Fruit fly (Drosophila melanogaster) whole organism, embryonic: ENCODE data around the gene Notum.
A peak's percentile ranks its signal among the peaks of the same experiment; 100 is the strongest.

Experiments
- Blimp-1 ChIP-seq: fragments of 200-800 bp; sonication (Bioruptor generic); optimal IDR thresholded peaks from 3 replicates; lab custom pipeline; 2018; ENCODE audit warnings: missing biosample characterization, missing genetic modification characterization, mild to moderate bottlenecking, moderate library complexity, missing genetic modification reagents
- BtbVII ChIP-seq: fragments of 200-800 bp; sonication (Bioruptor generic); optimal IDR thresholded peaks from 3 replicates; lab custom pipeline; 2017; ENCODE audit warnings: missing biosample characterization, mild to moderate bottlenecking, missing genetic modification characterization
- CG1024 ChIP-seq: fragments of 200-800 bp; sonication (Bioruptor generic); IDR thresholded peaks from 2 replicates; pipeline ENCODE4 v1.3.6; 2022; ENCODE audit warnings: missing biosample characterization, missing genetic modification characterization
- CG10321 ChIP-seq: fragments of 200-800 bp; sonication (Bioruptor generic); IDR thresholded peaks from 2 replicates; pipeline ENCODE4 v1.3.6; 2022; ENCODE audit warnings: missing biosample characterization, missing genetic modification characterization
- CG10431 ChIP-seq: fragments of 200-800 bp; sonication (Bioruptor generic); optimal IDR thresholded peaks from 3 replicates; lab custom pipeline; 2018; ENCODE audit warnings: missing biosample characterization, mild to moderate bottlenecking, missing genetic modification characterization
- CG10654 ChIP-seq: fragments of 200-800 bp; sonication (Bioruptor generic); optimal IDR thresholded peaks from 2 replicates; lab custom pipeline; 2016; ENCODE audit warnings: missing biosample characterization, missing genetic modification characterization
- CG12155 ChIP-seq: fragments of 200-800 bp; sonication (Bioruptor generic); optimal IDR thresholded peaks from 3 replicates; lab custom pipeline; 2016; ENCODE audit warnings: missing biosample characterization, missing genetic modification characterization
- CG1233 ChIP-seq: fragments of 200-800 bp; sonication (Bioruptor generic); optimal IDR thresholded peaks from 4 replicates; lab custom pipeline; 2018; ENCODE audit warnings: missing biosample characterization, mild to moderate bottlenecking, missing genetic modification characterization
- CG13424 ChIP-seq: fragments of 200-800 bp; sonication (Bioruptor generic); optimal IDR thresholded peaks from 2 replicates; lab custom pipeline; 2019; ENCODE audit warnings: missing biosample characterization, mild to moderate bottlenecking, missing genetic modification characterization, moderate library complexity
- CG15073 ChIP-seq: fragments of 200-800 bp; sonication (Bioruptor generic); optimal IDR thresholded peaks from 2 replicates; lab custom pipeline; 2016; ENCODE audit warnings: missing biosample characterization, missing genetic modification characterization
- CG15269 ChIP-seq: fragments of 200-800 bp; sonication (Bioruptor generic); optimal IDR thresholded peaks from 2 replicates; lab custom pipeline; 2018; ENCODE audit warnings: missing biosample characterization, mild to moderate bottlenecking, missing genetic modification characterization, moderate library complexity
- CG17385 ChIP-seq: fragments of 200-800 bp; sonication (Bioruptor generic); optimal IDR thresholded peaks from 3 replicates; lab custom pipeline; 2018; ENCODE audit warnings: missing biosample characterization, mild to moderate bottlenecking, missing genetic modification characterization
- CG17802 ChIP-seq: fragments of 200-800 bp; sonication (Bioruptor generic); optimal IDR thresholded peaks from 2 replicates; lab custom pipeline; 2018; ENCODE audit warnings: missing biosample characterization, mild to moderate bottlenecking, missing genetic modification characterization, moderate library complexity
- CG1832 ChIP-seq: fragments of 200-800 bp; sonication (Bioruptor generic); optimal IDR thresholded peaks from 2 replicates; lab custom pipeline; 2017; ENCODE audit warnings: missing biosample characterization, mild to moderate bottlenecking, missing genetic modification characterization, inconsistent platforms
- CG18476 ChIP-seq: fragments of 200-800 bp; sonication (Bioruptor generic); optimal IDR thresholded peaks from 2 replicates; lab custom pipeline; 2016; ENCODE audit warnings: missing biosample characterization, mild to moderate bottlenecking, missing genetic modification characterization
- CG34224 ChIP-seq: fragments of 200-800 bp; sonication (Bioruptor generic); IDR thresholded peaks from 3 replicates; pipeline ENCODE4 v1.3.6; 2022; ENCODE audit warnings: missing biosample characterization, missing genetic modification characterization; ENCODE audit not compliant: partially characterized antibody
- CG3847 ChIP-seq: fragments of 200-800 bp; sonication (Bioruptor generic); IDR thresholded peaks from 2 replicates; pipeline ENCODE4 v1.3.6; 2022; ENCODE audit warnings: missing biosample characterization, missing genetic modification characterization
- CG42726 ChIP-seq: fragments of 200-800 bp; sonication (Bioruptor generic); IDR thresholded peaks from 2 replicates; pipeline ENCODE4 v1.3.6; 2022; ENCODE audit warnings: missing biosample characterization, missing genetic modification characterization; ENCODE audit not compliant: partially characterized antibody
- CG4707 ChIP-seq: fragments of 200-800 bp; sonication (Bioruptor generic); optimal IDR thresholded peaks from 2 replicates; lab custom pipeline; 2018; ENCODE audit warnings: missing biosample characterization, mild to moderate bottlenecking, missing genetic modification characterization, moderate library complexity
- CG7556 ChIP-seq: fragments of 200-800 bp; sonication (Bioruptor generic); optimal IDR thresholded peaks from 2 replicates; lab custom pipeline; 2017; ENCODE audit warnings: missing biosample characterization, mild to moderate bottlenecking, missing genetic modification characterization
- CG9797 ChIP-seq: fragments of 200-800 bp; sonication (Bioruptor generic); optimal IDR thresholded peaks from 3 replicates; lab custom pipeline; 2018; ENCODE audit warnings: missing biosample characterization, mild to moderate bottlenecking, missing genetic modification characterization
- Drgx ChIP-seq: fragments of 200-800 bp; sonication (Bioruptor generic); IDR thresholded peaks from 2 replicates; pipeline ENCODE4 v1.3.6; 2022; ENCODE audit warnings: missing biosample characterization, missing genetic modification characterization
- Fer2 ChIP-seq: fragments of 200-800 bp; sonication (Bioruptor generic); optimal IDR thresholded peaks from 2 replicates; lab custom pipeline; 2018; ENCODE audit warnings: missing biosample characterization, mild to moderate bottlenecking, missing genetic modification characterization, moderate library complexity
- HLH3B ChIP-seq: fragments of 200-800 bp; sonication (Bioruptor generic); IDR thresholded peaks from 2 replicates; pipeline ENCODE4 v1.3.6; 2022; ENCODE audit warnings: missing biosample characterization, missing genetic modification characterization
- Hmr ChIP-seq: fragments of 200-800 bp; sonication (Bioruptor generic); optimal IDR thresholded peaks from 3 replicates; lab custom pipeline; 2017; ENCODE audit warnings: mild to moderate bottlenecking, missing biosample characterization, missing genetic modification reagents, missing genetic modification characterization
- Kr ChIP-seq: fragments of 200-800 bp; sonication (Bioruptor generic); optimal IDR thresholded peaks from 2 replicates; lab custom pipeline; 2017; ENCODE audit warnings: missing biosample characterization, mild to moderate bottlenecking, missing genetic modification characterization
- Mrtf ChIP-seq: fragments of 200-800 bp; sonication (Bioruptor generic); IDR thresholded peaks from 3 replicates; pipeline ENCODE4 v1.3.6; 2022; ENCODE audit warnings: missing biosample characterization, missing genetic modification characterization
- PHDP ChIP-seq: fragments of 200-800 bp; sonication (Bioruptor generic); optimal IDR thresholded peaks from 3 replicates; lab custom pipeline; 2018; ENCODE audit warnings: missing biosample characterization, mild to moderate bottlenecking, missing genetic modification characterization, moderate library complexity
- Pdp1 ChIP-seq, 2 experiments: fragments of 200-800 bp; sonication (Bioruptor generic); optimal IDR thresholded peaks; 3 replicates each; lab custom pipeline; 2016; ENCODE audit warnings: missing biosample characterization in 2 of 2, missing genetic modification characterization in 2 of 2, mild to moderate bottlenecking in 1 of 2, moderate library complexity in 1 of 2
- Sin3A ChIP-seq: fragments of >200 bp; optimal IDR thresholded peaks from 2 replicates; lab custom pipeline; 2018
- abd-A ChIP-seq: fragments of 200-800 bp; sonication (Bioruptor generic); optimal IDR thresholded peaks from 3 replicates; lab custom pipeline; 2019; ENCODE audit warnings: missing biosample characterization, mild to moderate bottlenecking, missing genetic modification characterization, moderate library complexity
- al ChIP-seq: fragments of 200-800 bp; sonication (Bioruptor generic); IDR thresholded peaks from 2 replicates; pipeline ENCODE4 v1.3.6; 2022; ENCODE audit warnings: missing biosample characterization, missing genetic modification characterization
- corto ChIP-seq: fragments of 200-800 bp; sonication (Bioruptor generic); optimal IDR thresholded peaks from 2 replicates; lab custom pipeline; 2016; ENCODE audit warnings: missing biosample characterization, mild to moderate bottlenecking, missing genetic modification characterization, moderate library complexity
- danr ChIP-seq: fragments of 200-800 bp; sonication (Bioruptor generic); IDR thresholded peaks from 2 replicates; pipeline ENCODE4 v1.3.6; 2022; ENCODE audit warnings: missing biosample characterization, missing genetic modification characterization
- disco-r ChIP-seq: fragments of 200-800 bp; sonication (Bioruptor generic); optimal IDR thresholded peaks from 2 replicates; lab custom pipeline; 2016; ENCODE audit warnings: missing biosample characterization, missing genetic modification characterization
- fru ChIP-seq: fragments of >200 bp; optimal IDR thresholded peaks from 2 replicates; lab custom pipeline; 2017
- hth ChIP-seq: fragments of >200 bp; optimal IDR thresholded peaks from 2 replicates; lab custom pipeline; 2017; ENCODE audit warnings: inconsistent platforms
- kay ChIP-seq: fragments of 200-800 bp; sonication (Bioruptor generic); optimal IDR thresholded peaks from 2 replicates; lab custom pipeline; 2016; ENCODE audit warnings: missing biosample characterization, missing genetic modification characterization
- ken ChIP-seq: fragments of 200-800 bp; sonication (Bioruptor generic); IDR thresholded peaks from 3 replicates; pipeline ENCODE4 v1.3.6; 2022; ENCODE audit warnings: missing biosample characterization, missing genetic modification characterization
- knrl ChIP-seq: fragments of 200-800 bp; sonication (Bioruptor generic); IDR thresholded peaks from 3 replicates; pipeline ENCODE4 v1.3.6; 2022; ENCODE audit warnings: missing biosample characterization, missing genetic modification characterization; ENCODE audit not compliant: partially characterized antibody
- nerfin-1 ChIP-seq: fragments of 200-800 bp; sonication (Bioruptor generic); optimal IDR thresholded peaks from 3 replicates; lab custom pipeline; 2019; ENCODE audit warnings: missing biosample characterization, mild to moderate bottlenecking, missing genetic modification characterization, moderate library complexity
- pb ChIP-seq: fragments of 200-800 bp; sonication (Bioruptor generic); optimal IDR thresholded peaks from 3 replicates; lab custom pipeline; 2016; ENCODE audit warnings: missing biosample characterization, missing genetic modification characterization
- pfk ChIP-seq: fragments of 200-800 bp; sonication (Bioruptor generic); optimal IDR thresholded peaks from 2 replicates; lab custom pipeline; 2018; ENCODE audit warnings: missing biosample characterization, mild to moderate bottlenecking, missing genetic modification characterization, moderate library complexity
- schlank ChIP-seq: fragments of 200-800 bp; sonication (Bioruptor generic); optimal IDR thresholded peaks from 2 replicates; lab custom pipeline; 2018; ENCODE audit warnings: missing biosample characterization, mild to moderate bottlenecking, missing genetic modification characterization
- slou ChIP-seq: fragments of 200-800 bp; sonication (Bioruptor generic); optimal IDR thresholded peaks from 3 replicates; lab custom pipeline; 2016; ENCODE audit warnings: missing biosample characterization, missing genetic modification characterization
- sob ChIP-seq: fragments of 200-800 bp; sonication (Bioruptor generic); IDR thresholded peaks from 2 replicates; pipeline ENCODE4 v1.3.6; 2022; ENCODE audit warnings: missing biosample characterization, missing genetic modification characterization
- sqz ChIP-seq: fragments of 200-800 bp; sonication (Bioruptor generic); optimal IDR thresholded peaks from 3 replicates; lab custom pipeline; 2018; ENCODE audit warnings: missing biosample characterization, mild to moderate bottlenecking, missing genetic modification characterization
- toy ChIP-seq: fragments of 200-800 bp; sonication (Bioruptor generic); IDR thresholded peaks from 2 replicates; pipeline ENCODE4 v1.3.6; 2022; ENCODE audit warnings: missing biosample characterization, missing genetic modification characterization
- vfl ChIP-seq: fragments of 200-800 bp; sonication (Bioruptor generic); optimal IDR thresholded peaks from 2 replicates; lab custom pipeline; 2016; ENCODE audit warnings: missing biosample characterization, missing genetic modification characterization
- vvl ChIP-seq: fragments of 200-800 bp; sonication (Bioruptor generic); IDR thresholded peaks from 2 replicates; pipeline ENCODE4 v1.3.6; 2022; ENCODE audit warnings: missing biosample characterization, missing genetic modification characterization

Notum gene

dm6 chr3L:16052145-16053025 lies 29.1 kb downstream of the Notum start (continued):
- TF ChIP-seq ken (GFP tag; lab: Robert Waterston, UW) (no peak), CG10654 (GFP tag; lab: Kevin White, UChicago) (no peak), corto (GFP tag; lab: Kevin White, UChicago) (peak; percentile 26), Mrtf (GFP tag; lab: Robert Waterston, UW) (no peak), sqz (GFP tag; lab: Kevin White, UChicago) (peak; percentile 91), toy (GFP tag; lab: Robert Waterston, UW) (no peak), pfk (no peak), CG1024 (no peak), CG15073 (GFP tag; lab: Kevin White, UChicago) (no peak), nerfin-1 (tag; lab: Kevin White, UChicago) (peak; percentile 97), Fer2 (tag; lab: Kevin White, UChicago) (no peak), vvl (no peak), HLH3B (no peak), CG10321 (GFP tag; lab: Robert Waterston, UW) (no peak), knrl (GFP tag; lab: Robert Waterston, UW) (peak; percentile 33; the same call in 2 of the 3 replicates), CG12155 (no peak), CG34224 (GFP tag; lab: Robert Waterston, UW) (no peak), disco-r (no peak), CG1233 (GFP tag; lab: Kevin White, UChicago) (no peak), sob (no peak), BtbVII (GFP tag; lab: Kevin White, UChicago) (no peak), CG10431 (GFP tag; lab: Kevin White, UChicago) (no peak), kay (GFP tag; lab: Kevin White, UChicago) (no peak), CG17802 (tag; lab: Kevin White, UChicago) (no peak), CG17385 (GFP tag; lab: Kevin White, UChicago) (peak; percentile 87), vfl (no peak), slou (GFP tag; lab: Kevin White, UChicago) (no peak), CG7556 (GFP tag; lab: Kevin White, UChicago) (peak; percentile 11), Blimp-1 (GFP tag; lab: Kevin White, UChicago) (no peak), hth (lab: Kevin White, UChicago) (no peak), CG3847 (GFP tag; lab: Robert Waterston, UW) (no peak), al (GFP tag; lab: Robert Waterston, UW) (no peak), Pdp1 (GFP tag; optimal IDR thresholded peaks at IDR 0.05; lab: Kevin White, UChicago) (peak in 1 of 2 experiments; percentile 78), fru (lab: Kevin White, UChicago) (no peak), Hmr (GFP tag; lab: Kevin White, UChicago) (peak; percentile 48), Drgx (GFP tag; lab: Robert Waterston, UW) (peak; percentile 22; the same call in 1 of the 2 replicates), danr (GFP tag; lab: Robert Waterston, UW) (no peak), CG18476 (GFP tag; lab: Kevin White, UChicago) (no peak), abd-A (tag; lab: Kevin White, UChicago) (no peak), CG4707 (GFP tag; lab: Kevin White, UChicago) (no peak), Sin3A (lab: Kevin White, UChicago) (peak; percentile 11), schlank (no peak), pb (GFP tag; lab: Kevin White, UChicago) (no peak), Kr (no peak), CG9797 (GFP tag; lab: Kevin White, UChicago) (no peak), PHDP (tag; lab: Kevin White, UChicago) (no peak), CG15269 (tag; lab: Kevin White, UChicago) (no peak), CG42726 (GFP tag; lab: Robert Waterston, UW) (no peak), CG13424 (tag; lab: Kevin White, UChicago) (no peak), CG1832 (GFP tag; lab: Kevin White, UChicago) (peak; percentile 53)
